Worm (Caenorhabditis elegans) whole organism, L1 larva: ENCODE measurements around the gene golg-2.

Experiments used
- aly-2 ChIP-seq: fragments of 150-350 bp; optimal IDR thresholded peaks from 2 replicates; lab custom pipeline; 2014; ENCODE audit warnings: missing biosample characterization, missing genetic modification characterization
- lin-15B ChIP-seq: fragments of 150-350 bp; sonication (generic microtip); optimal IDR thresholded peaks from 3 replicates; lab custom pipeline; 2014; ENCODE audit warnings: missing biosample characterization, missing genetic modification characterization
- mdl-1 ChIP-seq, 2 experiments: fragments of 150-350 bp; optimal IDR thresholded peaks; 2 replicates each; lab custom pipeline; 2014 to 2017; ENCODE audit warnings: missing biosample characterization in 2 of 2, missing genetic modification characterization in 2 of 2, inconsistent platforms in 1 of 2
- nhr-76 ChIP-seq: sonication (generic microtip); optimal IDR thresholded peaks from 2 replicates; lab custom pipeline; 2017; ENCODE audit warnings: missing biosample characterization, missing genetic modification characterization

DNA sequence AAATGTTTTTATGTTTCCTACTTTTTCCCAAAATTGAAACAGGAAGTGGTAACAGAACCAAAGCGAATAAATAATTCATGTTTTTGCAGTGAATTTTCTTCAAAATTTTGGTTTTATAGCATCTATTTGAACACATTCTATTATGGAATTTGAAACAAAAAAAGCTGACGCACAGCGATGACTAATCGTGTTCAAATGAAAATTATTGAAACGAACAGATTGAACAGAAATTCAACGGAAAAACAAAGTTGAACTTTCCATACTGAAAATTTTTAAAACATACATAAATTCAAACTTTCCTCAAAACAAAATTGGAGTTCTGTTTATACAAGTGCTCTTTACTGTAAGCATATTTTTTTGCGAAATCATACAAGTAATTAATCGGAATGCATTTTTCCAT is 27.9 kb downstream of the golg-2 start, which contains the start of gene F59A6.12:
- TF ChIP-seq nhr-76 (tag; lab: Kevin White, UChicago) = no peak
- TF ChIP-seq aly-2 (tag; lab: Kevin White, UChicago) = no peak
- no peak for TF ChIP-seq mdl-1 (tag; optimal IDR thresholded peaks at IDR 0.05; lab: Kevin White, UChicago)
- TF ChIP-seq lin-15B = no peak
